Fruit fly (Drosophila melanogaster) whole organism, embryonic: ENCODE data around the gene foxo.
A peak's percentile ranks its signal among the peaks of the same experiment; 100 is the strongest.

Source experiments
- Adf1 ChIP-seq: fragments of 200-800 bp; sonication (Bioruptor generic); IDR thresholded peaks from 2 replicates; pipeline ENCODE4 v1.3.6; 2022; ENCODE audit warnings: missing biosample characterization, missing genetic modification characterization
- CG1233 ChIP-seq: fragments of 200-800 bp; sonication (Bioruptor generic); optimal IDR thresholded peaks from 4 replicates; lab custom pipeline; 2018; ENCODE audit warnings: missing biosample characterization, mild to moderate bottlenecking, missing genetic modification characterization
- CG13287 ChIP-seq: fragments of 200-800 bp; sonication (Bioruptor generic); IDR thresholded peaks from 2 replicates; pipeline ENCODE4 v1.3.6; 2022; ENCODE audit warnings: missing biosample characterization, missing genetic modification characterization; ENCODE audit not compliant: partially characterized antibody
- CG13775 ChIP-seq: fragments of 200-800 bp; sonication (Bioruptor generic); optimal IDR thresholded peaks from 3 replicates; lab custom pipeline; 2017; ENCODE audit warnings: missing biosample characterization, mild to moderate bottlenecking, missing genetic modification characterization
- CG14050 ChIP-seq: fragments of 200-800 bp; sonication (Bioruptor generic); IDR thresholded peaks from 3 replicates; pipeline ENCODE4 v1.3.6; 2022; ENCODE audit warnings: missing biosample characterization, missing genetic modification characterization
- CG14441 ChIP-seq: fragments of 200-800 bp; sonication (Bioruptor generic); IDR thresholded peaks from 2 replicates; pipeline ENCODE4 v1.3.6; 2022; ENCODE audit warnings: missing biosample characterization, missing genetic modification characterization
- CG14667 ChIP-seq: fragments of 200-800 bp; sonication (Bioruptor generic); IDR thresholded peaks from 2 replicates; pipeline ENCODE4 v1.3.6; 2022; ENCODE audit warnings: missing biosample characterization, missing genetic modification characterization
- CG17186 ChIP-seq: fragments of 200-800 bp; sonication (Bioruptor generic); optimal IDR thresholded peaks from 3 replicates; lab custom pipeline; 2017; ENCODE audit warnings: missing biosample characterization, missing genetic modification reagents, missing genetic modification characterization
- CG17328 ChIP-seq: fragments of 200-800 bp; sonication (Bioruptor generic); IDR thresholded peaks from 2 replicates; pipeline ENCODE4 v1.3.6; 2022; ENCODE audit warnings: missing biosample characterization, missing genetic modification characterization
- CG18764 ChIP-seq: fragments of 200-800 bp; sonication (Bioruptor generic); optimal IDR thresholded peaks from 3 replicates; lab custom pipeline; 2016; ENCODE audit warnings: missing biosample characterization, missing genetic modification characterization
- CG43689 ChIP-seq: fragments of 200-800 bp; sonication (Bioruptor generic); IDR thresholded peaks from 2 replicates; pipeline ENCODE4 v1.3.6; 2022; ENCODE audit warnings: missing biosample characterization, missing genetic modification characterization
- CG6689 ChIP-seq: fragments of 200-800 bp; sonication (Bioruptor generic); IDR thresholded peaks from 2 replicates; pipeline ENCODE4 v1.3.6; 2022; ENCODE audit warnings: missing biosample characterization, missing genetic modification characterization
- CG6765 ChIP-seq: fragments of 200-800 bp; sonication (Bioruptor generic); optimal IDR thresholded peaks from 3 replicates; lab custom pipeline; 2017; ENCODE audit warnings: missing biosample characterization, mild to moderate bottlenecking, missing genetic modification characterization
- CG6791 ChIP-seq: fragments of 200-800 bp; sonication (Bioruptor generic); IDR thresholded peaks from 3 replicates; pipeline ENCODE4 v1.3.6; 2022; ENCODE audit warnings: missing biosample characterization, missing genetic modification characterization; ENCODE audit not compliant: partially characterized antibody
- CG7372 ChIP-seq: fragments of 200-800 bp; sonication (Bioruptor generic); IDR thresholded peaks from 2 replicates; pipeline ENCODE4 v1.3.6; 2022; ENCODE audit warnings: missing biosample characterization, missing genetic modification characterization
- CG7839 ChIP-seq: fragments of 200-800 bp; sonication (Bioruptor generic); optimal IDR thresholded peaks from 3 replicates; lab custom pipeline; 2018; ENCODE audit warnings: missing biosample characterization, mild to moderate bottlenecking, missing genetic modification characterization, moderate library complexity
- CG8478 ChIP-seq: fragments of >200 bp; optimal IDR thresholded peaks from 2 replicates; lab custom pipeline; 2018
- CG9932 ChIP-seq: fragments of 200-800 bp; sonication (Bioruptor generic); IDR thresholded peaks from 2 replicates; pipeline ENCODE4 v1.3.6; 2022; ENCODE audit warnings: missing biosample characterization, missing genetic modification characterization
- Dip2 ChIP-seq: fragments of 200-800 bp; sonication (Bioruptor generic); IDR thresholded peaks from 2 replicates; pipeline ENCODE4 v1.3.6; 2022; ENCODE audit warnings: missing biosample characterization, missing genetic modification characterization
- Dip3 ChIP-seq: fragments of 200-800 bp; sonication (Bioruptor generic); optimal IDR thresholded peaks from 3 replicates; lab custom pipeline; 2016; ENCODE audit warnings: missing biosample characterization, missing genetic modification characterization
- Dll ChIP-seq: fragments of 200-800 bp; sonication (Bioruptor generic); IDR thresholded peaks from 4 replicates; pipeline ENCODE4 v1.3.6; 2022; ENCODE audit warnings: missing biosample characterization, missing genetic modification characterization; ENCODE audit not compliant: partially characterized antibody
- E2f1 ChIP-seq: fragments of 200-800 bp; sonication (Bioruptor generic); IDR thresholded peaks from 2 replicates; pipeline ENCODE4 v1.3.6; 2022; ENCODE audit warnings: missing biosample characterization, missing genetic modification characterization
- ERR ChIP-seq: fragments of 200-800 bp; sonication (Bioruptor generic); optimal IDR thresholded peaks from 2 replicates; lab custom pipeline; 2016; ENCODE audit warnings: missing biosample characterization, missing genetic modification characterization
- Ets65A ChIP-seq: fragments of 200-800 bp; sonication (Bioruptor generic); peaks from one replicate; lab custom pipeline; 2016; ENCODE audit warnings: missing biosample characterization, missing genetic modification characterization
- Fer1 ChIP-seq: fragments of 200-800 bp; sonication (Bioruptor generic); optimal IDR thresholded peaks from 2 replicates; lab custom pipeline; 2017; ENCODE audit warnings: missing biosample characterization, mild to moderate bottlenecking, missing genetic modification characterization
- Kr ChIP-seq: fragments of 200-800 bp; sonication (Bioruptor generic); optimal IDR thresholded peaks from 2 replicates; lab custom pipeline; 2017; ENCODE audit warnings: missing biosample characterization, mild to moderate bottlenecking, missing genetic modification characterization
- MTF-1 ChIP-seq: fragments of 200-800 bp; sonication (Bioruptor generic); optimal IDR thresholded peaks from 2 replicates; lab custom pipeline; 2018; ENCODE audit warnings: missing biosample characterization, mild to moderate bottlenecking, missing genetic modification characterization, borderline replicate concordance
- Med ChIP-seq: fragments of 200-800 bp; sonication (Bioruptor generic); peaks from one replicate; lab custom pipeline; 2016; ENCODE audit warnings: missing biosample characterization, missing genetic modification characterization, mild to moderate bottlenecking, inconsistent platforms, moderate library complexity
- Mes4 ChIP-seq: fragments of 200-800 bp; sonication (Bioruptor generic); optimal IDR thresholded peaks from 2 replicates; lab custom pipeline; 2016; ENCODE audit warnings: missing biosample characterization, missing genetic modification characterization
- Mrtf ChIP-seq: fragments of 200-800 bp; sonication (Bioruptor generic); IDR thresholded peaks from 3 replicates; pipeline ENCODE4 v1.3.6; 2022; ENCODE audit warnings: missing biosample characterization, missing genetic modification characterization
- Scr ChIP-seq: fragments of 200-800 bp; sonication (Bioruptor generic); IDR thresholded peaks from 2 replicates; pipeline ENCODE4 v1.3.6; 2022; ENCODE audit warnings: missing biosample characterization, missing genetic modification characterization; ENCODE audit not compliant: partially characterized antibody
- Sry-β ChIP-seq: fragments of 200-800 bp; sonication (Bioruptor generic); optimal IDR thresholded peaks from 2 replicates; lab custom pipeline; 2018; ENCODE audit warnings: missing biosample characterization, mild to moderate bottlenecking, missing genetic modification characterization, moderate library complexity
- Ssrp ChIP-seq: fragments of 200-800 bp; sonication (Bioruptor generic); optimal IDR thresholded peaks from 2 replicates; lab custom pipeline; 2018; ENCODE audit warnings: missing biosample characterization, mild to moderate bottlenecking, missing genetic modification characterization, moderate library complexity
- ab ChIP-seq: fragments of 200-800 bp; sonication (Bioruptor generic); optimal IDR thresholded peaks from 2 replicates; lab custom pipeline; 2016; ENCODE audit warnings: missing biosample characterization, missing genetic modification characterization
- ato ChIP-seq: fragments of 200-800 bp; sonication (Bioruptor generic); IDR thresholded peaks from 2 replicates; pipeline ENCODE4 v1.3.6; 2022; ENCODE audit warnings: missing biosample characterization, missing genetic modification characterization; ENCODE audit not compliant: partially characterized antibody
- chn ChIP-seq: fragments of 200-800 bp; sonication (Bioruptor generic); optimal IDR thresholded peaks from 2 replicates; lab custom pipeline; 2016; ENCODE audit warnings: missing biosample characterization, missing genetic modification characterization
- croc ChIP-seq: fragments of 200-800 bp; sonication (Bioruptor generic); conservative IDR thresholded peaks from 3 replicates; pipeline ENCODE4 v1.3.6; 2022; ENCODE audit warnings: missing biosample characterization, missing genetic modification characterization
- da ChIP-seq: fragments of 200-800 bp; sonication (Bioruptor generic); optimal IDR thresholded peaks from 2 replicates; lab custom pipeline; 2016; ENCODE audit warnings: missing biosample characterization, missing genetic modification characterization
- ems ChIP-seq: fragments of 200-800 bp; sonication (Bioruptor generic); optimal IDR thresholded peaks from 3 replicates; lab custom pipeline; 2016; ENCODE audit warnings: missing biosample characterization, missing genetic modification characterization
- hb ChIP-seq: fragments of 200-800 bp; sonication (Bioruptor generic); IDR thresholded peaks from 3 replicates; pipeline ENCODE4 v1.3.6; 2022; ENCODE audit warnings: missing biosample characterization, missing genetic modification characterization; ENCODE audit not compliant: partially characterized antibody
- hkb ChIP-seq, 2 experiments: fragments of 200-800 bp in 1 of 2; fragments of >200 bp in 1 of 2; sonication (Bioruptor generic) in 1 of 2; IDR thresholded peaks in 1 of 2; optimal IDR thresholded peaks in 1 of 2; 2 replicates each; pipeline versions ENCODE4 v1.3.6 to Lab custom; 2017 to 2022; ENCODE audit warnings: missing biosample characterization in 1 of 2, missing genetic modification characterization in 1 of 2
- lbe ChIP-seq: fragments of 200-800 bp; sonication (Bioruptor generic); optimal IDR thresholded peaks from 2 replicates; lab custom pipeline; 2016; ENCODE audit warnings: missing biosample characterization, mild to moderate bottlenecking, missing genetic modification characterization
- nerfin-2 ChIP-seq: fragments of 200-800 bp; sonication (Bioruptor generic); IDR thresholded peaks from 2 replicates; pipeline ENCODE4 v1.3.6; 2022; ENCODE audit warnings: missing biosample characterization, missing genetic modification characterization; ENCODE audit not compliant: partially characterized antibody
- nmo ChIP-seq: fragments of 200-800 bp; sonication (Bioruptor generic); optimal IDR thresholded peaks from 2 replicates; lab custom pipeline; 2018; ENCODE audit warnings: missing biosample characterization, mild to moderate bottlenecking, missing genetic modification characterization, moderate library complexity
- psq ChIP-seq: fragments of 200-800 bp; sonication (Bioruptor generic); optimal IDR thresholded peaks from 2 replicates; lab custom pipeline; 2017; ENCODE audit warnings: missing biosample characterization, missing genetic modification characterization
- rib ChIP-seq: fragments of 200-800 bp; sonication (Bioruptor generic); IDR thresholded peaks from 2 replicates; pipeline ENCODE4 v1.3.6; 2022; ENCODE audit warnings: missing biosample characterization, missing genetic modification characterization
- row ChIP-seq: fragments of 200-800 bp; sonication (Bioruptor generic); IDR thresholded peaks from 3 replicates; pipeline ENCODE4 v1.3.6; 2022; ENCODE audit warnings: missing biosample characterization, missing genetic modification characterization
- sug ChIP-seq: fragments of 200-800 bp; optimal IDR thresholded peaks from 2 replicates; lab custom pipeline; 2019; ENCODE audit warnings: missing biosample characterization, mild to moderate bottlenecking, missing genetic modification characterization, moderate library complexity
- tio ChIP-seq: fragments of 200-800 bp; sonication (Bioruptor generic); optimal IDR thresholded peaks from 2 replicates; lab custom pipeline; 2017; ENCODE audit warnings: missing biosample characterization, missing genetic modification characterization, inconsistent platforms
- yki ChIP-seq: fragments of >200 bp; optimal IDR thresholded peaks from 3 replicates; lab custom pipeline; 2018

The foxo gene

dm6 chr3R:14016758-14017406 is 39.9 kb upstream of the foxo start (continued):
- TF ChIP-seq Ssrp (tag; lab: Kevin White, UChicago): peak; percentile 17
- TF ChIP-seq psq (GFP tag; lab: Kevin White, UChicago): no peak
- peak; percentile 7 for TF ChIP-seq CG18764
- TF ChIP-seq lbe (GFP tag; lab: Kevin White, UChicago): no peak
- no peak for TF ChIP-seq ato (GFP tag; lab: Robert Waterston, UW)
- TF ChIP-seq CG14050 (GFP tag; lab: Robert Waterston, UW): peak; percentile 56; the same call in 2 of the 3 replicates
- peak; percentile 67 for TF ChIP-seq CG7839 (tag; lab: Kevin White, UChicago)
- no peak for TF ChIP-seq Kr (GFP tag; lab: Kevin White, UChicago)
- TF ChIP-seq CG6791 (GFP tag; lab: Robert Waterston, UW): no peak
- no peak for TF ChIP-seq yki (lab: Kevin White, UChicago)
- peak; percentile 81 for TF ChIP-seq CG14441 (GFP tag; lab: Robert Waterston, UW)
- peak; percentile 24 for TF ChIP-seq ems (GFP tag; lab: Kevin White, UChicago)
- peak; percentile 65 for TF ChIP-seq CG6765 (GFP tag; lab: Kevin White, UChicago)
- TF ChIP-seq E2f1 (GFP tag; lab: Robert Waterston, UW): peak; percentile 57
- TF ChIP-seq Dll (GFP tag; lab: Robert Waterston, UW): no peak
- TF ChIP-seq Mes4: peak; percentile 43
- peak; percentile 92 for TF ChIP-seq Med (GFP tag; lab: Kevin White, UChicago)
- TF ChIP-seq chn: peak; percentile 62
- peak; percentile 35 for TF ChIP-seq nmo (GFP tag; lab: Kevin White, UChicago)
- peak; percentile 54; the same call in 1 of the 3 replicates for TF ChIP-seq Mrtf (GFP tag; lab: Robert Waterston, UW)
- peak; percentile 61 for TF ChIP-seq ab (GFP tag; lab: Kevin White, UChicago)
- TF ChIP-seq hb (GFP tag; lab: Robert Waterston, UW): no peak
- TF ChIP-seq MTF-1 (GFP tag; lab: Kevin White, UChicago): peak; percentile 33
- TF ChIP-seq CG8478 (lab: Kevin White, UChicago): no peak
- TF ChIP-seq tio (GFP tag; lab: Kevin White, UChicago): peak; percentile 16
- 0 out of 2 replicates have a peak, but pooled peaks have one; percentile 6 for TF ChIP-seq Adf1
- TF ChIP-seq CG14667 (GFP tag; lab: Robert Waterston, UW): peak; percentile 19; the same call in 1 of the 2 replicates
- peak; percentile 71 for TF ChIP-seq row (GFP tag; lab: Robert Waterston, UW)
- no peak for TF ChIP-seq nerfin-2 (GFP tag; lab: Robert Waterston, UW)
- no peak for TF ChIP-seq CG13775 (GFP tag; lab: Kevin White, UChicago)
- no peak for TF ChIP-seq CG17186
- no peak for TF ChIP-seq Sry-β
- peak; percentile 41 for TF ChIP-seq sug (tag; lab: Kevin White, UChicago)
- no peak for TF ChIP-seq Dip3 (GFP tag; lab: Kevin White, UChicago)
- no peak for TF ChIP-seq CG13287 (GFP tag; lab: Robert Waterston, UW)
- TF ChIP-seq ERR (GFP tag; lab: Kevin White, UChicago): no peak
- no peak for TF ChIP-seq Scr (GFP tag; lab: Robert Waterston, UW)
- TF ChIP-seq Fer1 (GFP tag; lab: Kevin White, UChicago): peak; percentile 73
- TF ChIP-seq CG1233 (GFP tag; lab: Kevin White, UChicago): peak; percentile 49
- no peak for TF ChIP-seq hkb (optimal IDR thresholded peaks at IDR 0.05; lab: Kevin White, UChicago)
- peak; percentile 76 for TF ChIP-seq hkb (GFP tag; IDR thresholded peaks at IDR 0.05; lab: Robert Waterston, UW)
- TF ChIP-seq CG6689 (GFP tag; lab: Robert Waterston, UW): peak; percentile 55; the same call in 1 of the 2 replicates
- TF ChIP-seq da (GFP tag; lab: Kevin White, UChicago): no peak
- peak; percentile 58 for TF ChIP-seq CG17328 (GFP tag; lab: Robert Waterston, UW)
- no peak for TF ChIP-seq Dip2 (GFP tag; lab: Robert Waterston, UW)
- peak; percentile 69 for TF ChIP-seq CG43689 (GFP tag; lab: Robert Waterston, UW)
- no peak for TF ChIP-seq rib (GFP tag; lab: Robert Waterston, UW)
- TF ChIP-seq CG7372 (GFP tag; lab: Robert Waterston, UW): peak; percentile 27; the same call in 1 of the 2 replicates
- TF ChIP-seq croc (GFP tag; lab: Robert Waterston, UW): no peak
- peak; percentile 16; the same call in 1 of the 2 replicates for TF ChIP-seq CG9932 (GFP tag; lab: Robert Waterston, UW)
- peak; percentile 95 for TF ChIP-seq Ets65A
